Fruit fly (Drosophila melanogaster) whole organism, wandering third instar larva: ENCODE data around the gene Hsp27.

Experiments
- Abd-B ChIP-seq: fragments of >200 bp; optimal IDR thresholded peaks from 2 replicates; lab custom pipeline; 2017; ENCODE audit warnings: missing biosample characterization, missing genetic modification characterization
- Dfd ChIP-seq: fragments of >200 bp; optimal IDR thresholded peaks from 2 replicates; lab custom pipeline; 2017; ENCODE audit warnings: missing biosample characterization, missing genetic modification characterization
- Hr78 ChIP-seq: fragments of >200 bp; optimal IDR thresholded peaks from 2 replicates; lab custom pipeline; 2017; ENCODE audit warnings: missing biosample characterization, missing genetic modification characterization
- Myc ChIP-seq: fragments of >200 bp; optimal IDR thresholded peaks from 2 replicates; lab custom pipeline; 2017
- OdsH ChIP-seq: fragments of 200-800 bp; sonication (Bioruptor generic); optimal IDR thresholded peaks from 2 replicates; lab custom pipeline; 2016; ENCODE audit warnings: missing biosample characterization, mild to moderate bottlenecking, missing genetic modification characterization
- dl ChIP-seq, 2 experiments: fragments of 175-275, 200-275 bp in 1 of 2; fragments of 200-275 bp in 1 of 2; sonication (Bioruptor generic); optimal IDR thresholded peaks; lab custom pipeline; 2018; ENCODE audit warnings: mild to moderate bottlenecking in 2 of 2, missing biosample characterization in 2 of 2, missing genetic modification characterization in 2 of 2, moderate library complexity in 2 of 2; ENCODE audit not compliant: partially characterized antibody in 2 of 2, insufficient read depth in 1 of 2
- h ChIP-seq: fragments of 200-800 bp; sonication (Bioruptor generic); optimal IDR thresholded peaks from 3 replicates; lab custom pipeline; 2016; ENCODE audit warnings: missing biosample characterization, mild to moderate bottlenecking, missing genetic modification characterization
- lola ChIP-seq: fragments of >200 bp; optimal IDR thresholded peaks from 2 replicates; lab custom pipeline; 2017; ENCODE audit warnings: missing biosample characterization, missing genetic modification characterization
- psq ChIP-seq: fragments of 200-800 bp; sonication (Bioruptor generic); optimal IDR thresholded peaks from 3 replicates; lab custom pipeline; 2017; ENCODE audit warnings: missing biosample characterization, mild to moderate bottlenecking, missing genetic modification characterization, moderate library complexity
- usp ChIP-seq: fragments of >200 bp; optimal IDR thresholded peaks from 2 replicates; lab custom pipeline; 2017; ENCODE audit warnings: missing biosample characterization, missing genetic modification characterization

- TF ChIP-seq Abd-B (GFP tag; lab: Kevin White, UChicago): no peak
- no peak for TF ChIP-seq h
- no peak for TF ChIP-seq psq (GFP tag; lab: Kevin White, UChicago)
- no peak for TF ChIP-seq Dfd (GFP tag; lab: Kevin White, UChicago)
- TF ChIP-seq usp (GFP tag; lab: Kevin White, UChicago): no peak
- no peak for TF ChIP-seq lola (GFP tag; lab: Kevin White, UChicago)
- TF ChIP-seq dl (GFP tag; optimal IDR thresholded peaks at IDR 0.05; lab: Kevin White, UChicago; ENCODE audit: insufficient read depth in 1 of 2, partially characterized antibody in 2 of 2): no peak
- no peak for TF ChIP-seq Myc (lab: Kevin White, UChicago)
- no peak for TF ChIP-seq OdsH
- no peak for TF ChIP-seq Hr78 (GFP tag; lab: Kevin White, UChicago)
These were observed 44.8 kb upstream of the Hsp27 start for dm6 chr3L:9339021-9339420.
